Worm (Caenorhabditis elegans) whole organism, L4 larva: Measurements from ENCODE around the gene Y75B8A.25.

Experiments used
- F44E2.7 ChIP-seq: fragments of 200-800 bp; sonication (Bioruptor generic); IDR thresholded peaks from 2 replicates; pipeline ENCODE4 v2.1.2; 2022; ENCODE audit warnings: missing genetic modification characterization, missing compliant biosample characterization
- T26A8.4 ChIP-seq: fragments of 200-800 bp; sonication (Bioruptor generic); IDR thresholded peaks from 2 replicates; pipeline ENCODE4 v1.3.6; 2022; ENCODE audit warnings: missing genetic modification characterization, missing compliant biosample characterization
- Y48G9A.11 ChIP-seq: fragments of 200-800 bp; sonication (Bioruptor generic); IDR thresholded peaks from 2 replicates; pipeline ENCODE4 v1.3.6; 2022; ENCODE audit warnings: missing genetic modification reagents, missing genetic modification characterization, missing compliant biosample characterization
- Y75B8A.6 ChIP-seq: fragments of 200-800 bp; sonication (Bioruptor generic); IDR thresholded peaks from 2 replicates; pipeline ENCODE4 v1.3.6; 2022; ENCODE audit warnings: missing genetic modification reagents, missing genetic modification characterization, missing compliant biosample characterization
- aly-2 ChIP-seq: sonication (generic microtip); optimal IDR thresholded peaks from 2 replicates; lab custom pipeline; 2018; ENCODE audit warnings: missing biosample characterization, missing genetic modification characterization
- arid-1 ChIP-seq: fragments of 200-800 bp; sonication (Bioruptor generic); conservative IDR thresholded peaks from 2 replicates; pipeline ENCODE4 v1.3.6; 2022; ENCODE audit warnings: missing genetic modification reagents, missing genetic modification characterization, missing compliant biosample characterization
- ceh-20 ChIP-seq: fragments of 200-800 bp; sonication (Bioruptor generic); IDR thresholded peaks from 2 replicates; pipeline ENCODE4 v1.3.6; 2022; ENCODE audit warnings: missing genetic modification reagents, missing genetic modification characterization, missing compliant biosample characterization
- ceh-28 ChIP-seq: fragments of 150-350 bp; optimal IDR thresholded peaks from 2 replicates; lab custom pipeline; 2014; ENCODE audit warnings: missing biosample characterization, missing genetic modification reagents, missing genetic modification characterization
- ceh-44 ChIP-seq: fragments of 200-800 bp; sonication (Bioruptor generic); IDR thresholded peaks from 2 replicates; pipeline ENCODE4 v1.3.6; 2022; ENCODE audit warnings: missing genetic modification reagents, missing genetic modification characterization, missing compliant biosample characterization
- ces-1 ChIP-seq: fragments of 150-350 bp; sonication (generic microtip); optimal IDR thresholded peaks from 4 replicates; lab custom pipeline; 2014; ENCODE audit warnings: missing biosample characterization, missing genetic modification reagents, missing genetic modification characterization
- dmd-6 ChIP-seq: fragments of 200-800 bp; sonication (Bioruptor generic); IDR thresholded peaks from 2 replicates; pipeline ENCODE4 v1.3.6; 2022; ENCODE audit warnings: missing genetic modification reagents, missing genetic modification characterization, missing compliant biosample characterization
- duxl-1 ChIP-seq: sonication (generic microtip); optimal IDR thresholded peaks from 2 replicates; lab custom pipeline; 2016; ENCODE audit warnings: mild to moderate bottlenecking, missing genetic modification characterization, moderate library complexity, missing compliant biosample characterization; ENCODE audit not compliant: poor library complexity
- dve-1 ChIP-seq: sonication (generic microtip); optimal IDR thresholded peaks from 2 replicates; lab custom pipeline; 2017; ENCODE audit warnings: antibody characterized with exemption, mild to moderate bottlenecking, missing genetic modification characterization, missing compliant biosample characterization; ENCODE audit not compliant: insufficient read depth
- hlh-11 ChIP-seq: fragments of 200-800 bp; sonication (Bioruptor generic); optimal IDR thresholded peaks from 2 replicates; lab custom pipeline; 2018; ENCODE audit warnings: mild to moderate bottlenecking, missing genetic modification characterization, missing compliant biosample characterization
- hlh-30 ChIP-seq: sonication (generic microtip); optimal IDR thresholded peaks from 2 replicates; lab custom pipeline; 2017; ENCODE audit warnings: antibody characterized with exemption, mild to moderate bottlenecking, missing genetic modification characterization, missing compliant biosample characterization; ENCODE audit not compliant: insufficient read depth
- lim-7 ChIP-seq: fragments of 200-800 bp; sonication (Bioruptor generic); IDR thresholded peaks from 2 replicates; pipeline ENCODE4 v1.3.6; 2022; ENCODE audit warnings: missing genetic modification characterization, missing compliant biosample characterization
- lin-13 ChIP-seq: fragments of 150-350 bp; optimal IDR thresholded peaks from 2 replicates; lab custom pipeline; 2014; ENCODE audit warnings: missing biosample characterization, missing genetic modification reagents, missing genetic modification characterization
- lin-15B ChIP-seq: fragments of 150-350 bp; sonication (generic microtip); optimal IDR thresholded peaks from 3 replicates; lab custom pipeline; 2014; ENCODE audit warnings: missing biosample characterization, missing genetic modification characterization
- lin-29 ChIP-seq: fragments of 200-800 bp; sonication (Bioruptor generic); IDR thresholded peaks from 2 replicates; pipeline ENCODE4 v1.3.6; 2022; ENCODE audit warnings: missing genetic modification reagents, missing genetic modification characterization, missing compliant biosample characterization
- lin-39 ChIP-seq: fragments of 150-350 bp; optimal IDR thresholded peaks from 2 replicates; lab custom pipeline; 2014; ENCODE audit warnings: missing biosample characterization, missing genetic modification reagents, missing genetic modification characterization
- lsy-2 ChIP-seq, 2 experiments: fragments of 150-350 bp in 1 of 2; sonication (generic microtip) in 1 of 2; optimal IDR thresholded peaks; 2 replicates each; lab custom pipeline; 2014 to 2017; ENCODE audit warnings: missing biosample characterization in 2 of 2, missing genetic modification characterization in 2 of 2
- madf-5 ChIP-seq, 2 experiments: fragments of 200-800 bp; sonication (Bioruptor generic); IDR thresholded peaks; 2 replicates each; pipeline ENCODE4 v1.3.6; 2022; ENCODE audit warnings: missing compliant biosample characterization in 2 of 2, missing genetic modification characterization in 2 of 2
- madf-9 ChIP-seq: fragments of 200-800 bp; sonication (Bioruptor generic); conservative IDR thresholded peaks from 2 replicates; pipeline ENCODE4 v1.3.6; 2022; ENCODE audit warnings: missing genetic modification reagents, missing genetic modification characterization, missing compliant biosample characterization
- mes-2 ChIP-seq: sonication (generic microtip); optimal IDR thresholded peaks from 2 replicates; lab custom pipeline; 2016; ENCODE audit warnings: missing genotype, mild to moderate bottlenecking, missing genetic modification characterization, missing compliant biosample characterization; ENCODE audit not compliant: poor library complexity, severe bottlenecking
- nhr-10 ChIP-seq: fragments of 150-350 bp; optimal IDR thresholded peaks from 2 replicates; lab custom pipeline; 2014; ENCODE audit warnings: missing biosample characterization, missing genetic modification characterization
- nhr-111 ChIP-seq: fragments of 200-800 bp; sonication (Bioruptor generic); optimal IDR thresholded peaks from 2 replicates; lab custom pipeline; 2018; ENCODE audit warnings: mild to moderate bottlenecking, missing genetic modification characterization, missing compliant biosample characterization
- nhr-25 ChIP-seq: sonication (generic microtip); optimal IDR thresholded peaks from 2 replicates; lab custom pipeline; 2017; ENCODE audit warnings: missing genetic modification characterization, mild to moderate bottlenecking, missing compliant biosample characterization, antibody characterized with exemption, moderate library complexity, borderline replicate concordance; ENCODE audit not compliant: insufficient read depth
- nhr-28 ChIP-seq: fragments of 150-350 bp; optimal IDR thresholded peaks from 2 replicates; lab custom pipeline; 2014; ENCODE audit warnings: missing biosample characterization, missing genetic modification characterization
- nhr-48 ChIP-seq: sonication (generic microtip); optimal IDR thresholded peaks from 2 replicates; lab custom pipeline; 2016; ENCODE audit warnings: mild to moderate bottlenecking, missing genetic modification characterization, missing compliant biosample characterization
- nhr-6 ChIP-seq: fragments of 150-350 bp; optimal IDR thresholded peaks from 2 replicates; lab custom pipeline; 2014; ENCODE audit warnings: missing biosample characterization, missing genetic modification characterization
- nhr-76 ChIP-seq: fragments of 150-350 bp; optimal IDR thresholded peaks from 2 replicates; lab custom pipeline; 2014; ENCODE audit warnings: missing biosample characterization, missing genetic modification characterization
- nhr-77 ChIP-seq: fragments of 150-350 bp; optimal IDR thresholded peaks from 2 replicates; lab custom pipeline; 2014; ENCODE audit warnings: missing biosample characterization, missing genetic modification characterization
- php-3 ChIP-seq: fragments of 200-800 bp; sonication (Bioruptor generic); IDR thresholded peaks from 2 replicates; pipeline ENCODE4 v1.3.6; 2022; ENCODE audit warnings: missing genetic modification reagents, missing genetic modification characterization, missing compliant biosample characterization
- pqm-1 ChIP-seq: sonication (generic microtip); optimal IDR thresholded peaks from 2 replicates; lab custom pipeline; 2017; ENCODE audit warnings: missing biosample characterization, missing genetic modification characterization
- sdz-12 ChIP-seq: fragments of 200-800 bp; sonication (Bioruptor generic); optimal IDR thresholded peaks from 2 replicates; lab custom pipeline; 2018; ENCODE audit warnings: mild to moderate bottlenecking, missing genetic modification characterization, missing compliant biosample characterization
- snpc-1.2 ChIP-seq: fragments of 200-800 bp; sonication (Bioruptor generic); IDR thresholded peaks from 2 replicates; pipeline ENCODE4 v1.3.6; 2022; ENCODE audit warnings: missing genetic modification reagents, missing genetic modification characterization, missing compliant biosample characterization
- spr-3 ChIP-seq: fragments of 200-800 bp; sonication (Bioruptor generic); optimal IDR thresholded peaks from 2 replicates; lab custom pipeline; 2018; ENCODE audit warnings: mild to moderate bottlenecking, missing genetic modification characterization, missing compliant biosample characterization
- tag-97 ChIP-seq: fragments of 200-800 bp; sonication (Bioruptor generic); IDR thresholded peaks from 2 replicates; pipeline ENCODE4 v1.3.6; 2022; ENCODE audit warnings: missing genetic modification characterization, missing compliant biosample characterization
- tra-1 ChIP-seq: fragments of 200-800 bp; sonication (Bioruptor generic); IDR thresholded peaks from 2 replicates; pipeline ENCODE4 v1.3.6; 2022; ENCODE audit warnings: missing genetic modification reagents, missing genetic modification characterization, missing compliant biosample characterization
- vab-7 ChIP-seq: fragments of 200-800 bp; sonication (Bioruptor generic); IDR thresholded peaks from 2 replicates; pipeline ENCODE4 v1.3.6; 2022; ENCODE audit warnings: missing genetic modification reagents, missing genetic modification characterization, missing compliant biosample characterization
- zag-1 ChIP-seq: fragments of 150-350 bp; optimal IDR thresholded peaks from 2 replicates; lab custom pipeline; 2014; ENCODE audit warnings: missing biosample characterization, missing genetic modification characterization
- zfp-2 ChIP-seq: sonication (generic microtip); optimal IDR thresholded peaks from 2 replicates; lab custom pipeline; 2016; ENCODE audit warnings: mild to moderate bottlenecking, missing genetic modification characterization, missing compliant biosample characterization
- zip-11 ChIP-seq: fragments of 200-800 bp; sonication (Bioruptor generic); IDR thresholded peaks from 2 replicates; pipeline ENCODE4 v1.3.6; 2022; ENCODE audit warnings: missing genetic modification characterization, missing compliant biosample characterization

Y75B8A.25 gene

DNA sequence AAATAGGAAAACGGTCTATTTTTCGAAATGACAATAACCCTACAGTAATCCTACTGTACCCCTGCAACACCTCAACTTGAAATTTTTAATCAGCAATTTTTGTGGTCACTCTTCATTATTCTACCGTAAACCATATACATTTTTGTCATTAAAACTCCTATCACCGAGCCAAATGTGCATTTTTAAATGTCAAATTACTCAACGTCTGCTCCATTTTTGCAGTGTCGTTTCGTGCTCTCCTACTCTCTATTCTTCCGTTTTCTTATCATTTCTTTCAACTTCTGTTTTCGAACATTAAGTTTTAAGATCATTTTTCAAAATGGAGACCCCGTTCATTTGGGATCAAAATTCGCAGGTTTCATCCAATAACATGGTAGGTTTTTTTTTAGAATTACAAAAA, 33.6 kb downstream of the Y75B8A.25 start, which contains the start of gene pqn-92:
Gene pqn-92, plus strand, starts transcription at position 307 of the 400 bp plus-strand sequence.
- TF ChIP-seq nhr-6 (tag; lab: Kevin White, UChicago): peak; percentile 99
- TF ChIP-seq lim-7 (GFP tag; lab: Robert Waterston, UW): no peak
- peak; percentile 65 for TF ChIP-seq nhr-28 (tag; lab: Kevin White, UChicago)
- peak; percentile 94 for TF ChIP-seq pqm-1 (tag; lab: Kevin White, UChicago)
- no peak for TF ChIP-seq nhr-111 (GFP tag; lab: Kevin White, UChicago)
- peak; percentile 14 for TF ChIP-seq dve-1 (tag; lab: Kevin White, UChicago)
- peak; percentile 61; the same call in 1 of the 2 replicates for TF ChIP-seq dmd-6 (GFP tag; lab: Robert Waterston, UW)
- TF ChIP-seq nhr-77 (tag; lab: Kevin White, UChicago): peak; percentile 26
- no peak for TF ChIP-seq snpc-1.2 (GFP tag; lab: Robert Waterston, UW)
- TF ChIP-seq hlh-11: peak; percentile 27
- TF ChIP-seq, all 104 proteins: peak for 7

DNA sequence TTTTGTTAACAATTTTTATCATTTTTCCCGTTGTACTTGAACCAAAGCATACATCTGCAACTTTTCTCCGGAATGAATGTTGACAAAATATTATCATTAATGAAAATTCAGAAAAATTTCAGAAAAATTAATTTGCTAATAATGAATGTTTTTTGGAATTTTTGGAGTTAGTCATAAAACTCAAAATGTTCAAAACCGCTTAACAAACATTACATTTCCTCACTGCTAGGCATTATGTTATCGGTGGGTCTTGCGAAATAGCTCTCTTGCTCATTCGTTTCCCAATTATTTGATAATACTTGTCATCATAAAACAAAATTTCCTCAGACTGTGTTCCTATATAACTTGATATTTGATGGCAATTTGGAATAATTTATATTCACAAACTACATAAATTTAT, 39.0 kb downstream of the Y75B8A.25 start, which contains the start of gene Y75B8A.39:
Gene Y75B8A.39, plus strand, starts transcription at position 301 of the 400 bp plus-strand sequence.
- no peak for TF ChIP-seq Y75B8A.6 (GFP tag; lab: Robert Waterston, UW)
- TF ChIP-seq pqm-1 (tag; lab: Kevin White, UChicago): peak; percentile 20
- TF ChIP-seq F44E2.7 (GFP tag; lab: Robert Waterston, UW): no peak
- no peak for TF ChIP-seq spr-3 (GFP tag; lab: Kevin White, UChicago)
- TF ChIP-seq ceh-20 (GFP tag; lab: Robert Waterston, UW): no peak
- 0 out of 2 replicates have a peak, but pooled peaks have one; percentile 17 for TF ChIP-seq php-3 (GFP tag; lab: Robert Waterston, UW)

DNA sequence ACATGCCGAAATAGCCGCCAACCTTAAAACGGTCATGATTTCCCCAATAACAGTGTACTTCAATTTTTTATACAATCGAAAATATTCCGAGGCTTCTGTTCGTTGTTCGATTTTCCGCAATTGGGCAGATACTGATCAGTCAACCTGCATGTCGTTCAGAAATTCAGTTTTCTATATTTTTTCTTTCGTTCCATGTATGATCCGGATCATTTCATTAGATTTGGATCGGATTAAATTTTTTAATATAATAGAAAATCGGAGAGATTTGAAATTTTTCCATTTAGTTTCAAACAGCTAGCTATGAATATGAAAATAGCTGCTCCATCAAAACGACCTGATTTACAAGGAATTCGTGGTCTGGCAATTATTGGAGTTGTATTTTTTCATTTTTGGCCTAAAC, 41.3 kb downstream of the Y75B8A.25 start, which contains the start of gene Y75B8A.37:
Gene Y75B8A.37, plus strand, starts transcription at position 301 of the 400 bp plus-strand sequence.
- TF ChIP-seq spr-3 (GFP tag; lab: Kevin White, UChicago) (no peak), aly-2 (tag; lab: Kevin White, UChicago) (no peak), zfp-2 (tag; lab: Kevin White, UChicago) (no peak), Y48G9A.11 (GFP tag; lab: Robert Waterston, UW) (no peak), ceh-28 (tag; lab: Kevin White, UChicago) (no peak), nhr-10 (tag; lab: Kevin White, UChicago) (no peak), arid-1 (GFP tag; lab: Robert Waterston, UW) (no peak), tra-1 (GFP tag; lab: Robert Waterston, UW) (no peak), ces-1 (GFP tag; lab: Kevin White, UChicago) (no peak)

DNA sequence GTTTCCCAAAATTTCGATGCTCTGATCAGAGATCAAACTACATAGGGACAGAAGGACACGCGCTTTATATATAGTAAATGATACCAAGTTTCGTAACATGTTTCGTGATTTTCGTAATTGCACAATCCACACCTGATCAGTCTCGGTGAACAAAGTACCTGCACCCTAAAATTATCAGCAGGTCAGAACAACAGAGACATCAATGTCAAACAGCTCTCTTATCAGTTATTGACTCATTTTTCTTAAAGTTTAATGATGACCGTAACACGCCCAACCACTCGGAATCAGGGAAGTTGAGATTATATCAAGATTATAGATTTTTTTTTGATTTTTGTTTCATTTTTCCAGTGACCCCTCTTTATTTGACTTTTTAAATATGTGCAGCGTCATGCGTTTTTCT, 43.7 kb downstream of the Y75B8A.25 start:
- no peak for TF ChIP-seq duxl-1
- no peak for TF ChIP-seq lin-39 (tag; lab: Kevin White, UChicago)
- TF ChIP-seq hlh-30 (tag; lab: Kevin White, UChicago): peak; percentile 49
- TF ChIP-seq lin-13 (GFP tag; lab: Kevin White, UChicago): peak; percentile 38
- peak; percentile 86 for TF ChIP-seq dmd-6 (GFP tag; lab: Robert Waterston, UW)
- TF ChIP-seq pqm-1 (tag; lab: Kevin White, UChicago): peak; percentile 86
- no peak for TF ChIP-seq ceh-44 (GFP tag; lab: Robert Waterston, UW)
- TF ChIP-seq zip-11 (GFP tag; lab: Robert Waterston, UW): no peak
- no peak for TF ChIP-seq nhr-48 (tag; lab: Kevin White, UChicago)
- no peak for TF ChIP-seq vab-7 (GFP tag; lab: Robert Waterston, UW)
- TF ChIP-seq Y48G9A.11 (GFP tag; lab: Robert Waterston, UW): no peak
- TF ChIP-seq T26A8.4 (GFP tag; lab: Robert Waterston, UW): no peak
- no peak for TF ChIP-seq lin-29 (GFP tag; lab: Robert Waterston, UW)
- no peak for TF ChIP-seq zag-1 (tag; lab: Kevin White, UChicago)
- TF ChIP-seq dve-1 (tag; lab: Kevin White, UChicago): peak; percentile 76
- no peak for TF ChIP-seq sdz-12 (GFP tag; lab: Kevin White, UChicago)
- TF ChIP-seq lin-15B: no peak
- no peak for TF ChIP-seq lsy-2 (tag; optimal IDR thresholded peaks at IDR 0.05; lab: Kevin White, UChicago)
- TF ChIP-seq madf-9 (GFP tag; lab: Robert Waterston, UW): no peak
- no peak for TF ChIP-seq zfp-2 (tag; lab: Kevin White, UChicago)
- TF ChIP-seq nhr-25 (tag; lab: Kevin White, UChicago): no peak
- TF ChIP-seq mes-2 (tag; lab: Kevin White, UChicago): peak; percentile 4
- no peak for TF ChIP-seq nhr-76 (tag; lab: Kevin White, UChicago)
- TF ChIP-seq tag-97 (GFP tag; lab: Robert Waterston, UW): no peak
- TF ChIP-seq Y75B8A.6 (GFP tag; lab: Robert Waterston, UW): no peak
- TF ChIP-seq madf-5 (GFP tag; IDR thresholded peaks at IDR 0.05; lab: Robert Waterston, UW): no peak
